Fruit fly (Drosophila melanogaster): ENCODE measurements around the gene CG32276.

DNA sequence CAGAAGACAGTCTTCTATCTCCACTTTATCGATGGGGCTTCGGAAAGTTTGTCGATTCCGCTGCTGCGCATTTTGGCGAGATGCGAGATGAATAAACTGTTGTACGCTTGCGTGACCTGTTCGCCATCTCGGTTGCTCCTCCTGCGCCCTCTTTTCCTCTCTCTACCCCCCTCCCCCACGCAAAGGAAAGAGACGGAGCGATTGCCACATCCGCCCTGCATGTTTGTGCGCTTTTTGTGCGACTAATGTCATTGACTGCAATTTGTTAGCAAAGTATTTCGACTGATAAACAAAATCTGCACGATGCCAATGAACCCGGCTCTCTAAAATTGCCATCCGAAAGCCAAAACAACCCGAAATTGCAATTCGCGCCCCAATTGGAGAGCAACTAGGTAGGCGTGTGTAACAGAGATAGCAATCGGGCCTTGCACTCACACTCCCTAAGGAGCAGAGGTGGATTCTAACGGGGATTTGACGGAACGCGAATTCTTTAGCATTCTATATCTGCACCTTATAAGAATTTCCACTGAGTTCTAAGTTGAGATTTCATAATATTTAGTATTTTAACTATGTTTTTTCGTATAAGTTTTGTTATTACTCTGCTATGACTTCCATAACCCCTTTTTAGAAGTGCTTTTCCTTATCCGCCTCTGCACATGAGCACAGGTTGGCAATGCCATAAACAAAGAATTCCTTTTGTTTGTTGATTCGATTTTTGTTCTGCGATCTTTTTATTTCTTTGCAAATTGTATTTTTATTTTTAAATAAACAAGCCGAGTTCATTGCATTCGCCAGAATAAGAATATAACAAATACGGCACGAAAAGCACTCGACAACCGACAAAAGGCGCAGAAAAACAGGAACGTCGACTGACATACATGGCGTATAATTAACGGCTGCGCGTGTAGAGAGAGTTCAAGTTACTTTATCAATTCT, 48.6 kb upstream of the CG32276 start, which contains the start of gene CG43389:
- TF ChIP-seq ey (GFP tag; optimal IDR thresholded peaks at IDR 0.05) (peak; percentile 99), Myc (optimal IDR thresholded peaks at IDR 0.05) (no peak), Mio (GFP tag; optimal IDR thresholded peaks at IDR 0.05) (peak; percentile 89), woc (GFP tag; optimal IDR thresholded peaks at IDR 0.05) (peak; percentile 91), dl (GFP tag; optimal IDR thresholded peaks at IDR 0.05; ENCODE audit: insufficient read depth in 1 of 2, partially characterized antibody in 2 of 2) (no peak), h (GFP tag; optimal IDR thresholded peaks at IDR 0.05) (peak; percentile 99), fru (GFP tag; optimal IDR thresholded peaks at IDR 0.05) (peak; percentile 97), lola (GFP tag; optimal IDR thresholded peaks at IDR 0.05) (no peak), br (GFP tag; optimal IDR thresholded peaks at IDR 0.05) (peak; percentile 99), Hr78 (GFP tag; optimal IDR thresholded peaks at IDR 0.05) (no peak), sage (GFP tag; optimal IDR thresholded peaks at IDR 0.05) (peak; percentile 97), CG9705 (GFP tag; optimal IDR thresholded peaks at IDR 0.05) (peak; percentile 75), OdsH (GFP tag; optimal IDR thresholded peaks at IDR 0.05) (peak; percentile 99), psq (GFP tag; optimal IDR thresholded peaks at IDR 0.05) (peak; percentile 99)
